Fruit fly (Drosophila melanogaster) whole organism, embryonic: ENCODE results near the gene CG42240.

Experiments used
- Awh ChIP-seq: fragments of 200-800 bp; sonication (Bioruptor generic); IDR thresholded peaks from 2 replicates; pipeline ENCODE4, ENCODE4 v1.3.6; 2022; ENCODE audit warnings: missing biosample characterization, missing genetic modification characterization
- BEAF-32 ChIP-seq: fragments of 200-800 bp; sonication (Bioruptor generic); optimal IDR thresholded peaks from 3 replicates; lab custom pipeline; 2017; ENCODE audit warnings: missing biosample characterization, missing genetic modification characterization, mild to moderate bottlenecking, moderate library complexity, missing genetic modification reagents
- BtbVII ChIP-seq: fragments of 200-800 bp; sonication (Bioruptor generic); optimal IDR thresholded peaks from 3 replicates; lab custom pipeline; 2017; ENCODE audit warnings: missing biosample characterization, mild to moderate bottlenecking, missing genetic modification characterization
- CG1233 ChIP-seq: fragments of 200-800 bp; sonication (Bioruptor generic); optimal IDR thresholded peaks from 4 replicates; lab custom pipeline; 2018; ENCODE audit warnings: missing biosample characterization, mild to moderate bottlenecking, missing genetic modification characterization
- CG12744 ChIP-seq: fragments of 200-800 bp; sonication (Bioruptor generic); optimal IDR thresholded peaks from 2 replicates; lab custom pipeline; 2016; ENCODE audit warnings: missing biosample characterization, missing genetic modification characterization
- CG12769 ChIP-seq: fragments of 200-800 bp; sonication (Bioruptor generic); optimal IDR thresholded peaks from 2 replicates; lab custom pipeline; 2019; ENCODE audit warnings: missing biosample characterization, mild to moderate bottlenecking, missing genetic modification characterization, moderate library complexity
- CG15479 ChIP-seq: fragments of 200-800 bp; sonication (Bioruptor generic); optimal IDR thresholded peaks from 3 replicates; lab custom pipeline; 2019; ENCODE audit warnings: missing biosample characterization, mild to moderate bottlenecking, missing genetic modification characterization, moderate library complexity
- CG17328 ChIP-seq: fragments of 200-800 bp; sonication (Bioruptor generic); IDR thresholded peaks from 2 replicates; pipeline ENCODE4 v1.3.6; 2022; ENCODE audit warnings: missing biosample characterization, missing genetic modification characterization
- CG2199 ChIP-seq: fragments of 200-800 bp; sonication (Bioruptor generic); IDR thresholded peaks from 3 replicates; pipeline ENCODE4 v1.3.6; 2022; ENCODE audit warnings: missing biosample characterization, missing genetic modification characterization
- CG31365 ChIP-seq: fragments of 200-800 bp; sonication (Bioruptor generic); optimal IDR thresholded peaks from 2 replicates; lab custom pipeline; 2018; ENCODE audit warnings: missing biosample characterization, mild to moderate bottlenecking, missing genetic modification characterization
- CG32767 ChIP-seq: fragments of 200-800 bp; sonication (Bioruptor generic); IDR thresholded peaks from 2 replicates; pipeline ENCODE4 v1.3.6; 2022; ENCODE audit warnings: missing biosample characterization, missing genetic modification characterization
- CG4617 ChIP-seq: fragments of 200-800 bp; sonication (Bioruptor generic); optimal IDR thresholded peaks from 3 replicates; lab custom pipeline; 2016; ENCODE audit warnings: missing biosample characterization, missing genetic modification characterization, borderline replicate concordance
- CG6175 ChIP-seq: fragments of 200-800 bp; sonication (Bioruptor generic); IDR thresholded peaks from 3 replicates; pipeline ENCODE4 v1.3.6; 2022; ENCODE audit warnings: missing biosample characterization, missing genetic modification characterization
- CG9437 ChIP-seq: fragments of 200-800 bp; sonication (Bioruptor generic); optimal IDR thresholded peaks from 2 replicates; lab custom pipeline; 2018; ENCODE audit warnings: missing biosample characterization, mild to moderate bottlenecking, missing genetic modification characterization
- CG9876 ChIP-seq: fragments of 200-800 bp; sonication (Bioruptor generic); optimal IDR thresholded peaks from 2 replicates; lab custom pipeline; 2016; ENCODE audit warnings: missing biosample characterization, missing genetic modification characterization
- Dad ChIP-seq: fragments of 200-800 bp; sonication (Bioruptor generic); optimal IDR thresholded peaks from 3 replicates; lab custom pipeline; 2016; ENCODE audit warnings: missing biosample characterization, missing genetic modification characterization
- Dbx ChIP-seq: fragments of 200-800 bp; sonication (Bioruptor generic); IDR thresholded peaks from 3 replicates; pipeline ENCODE4 v1.3.6; 2022; ENCODE audit warnings: missing biosample characterization, missing genetic modification characterization
- Dfd ChIP-seq, 2 experiments: fragments of >200 bp; optimal IDR thresholded peaks; 2 replicates each; lab custom pipeline; 2017; ENCODE audit warnings: missing biosample characterization in 2 of 2, missing genetic modification characterization in 2 of 2
- Dp ChIP-seq: fragments of 200-800 bp; sonication (Bioruptor generic); optimal IDR thresholded peaks from 2 replicates; lab custom pipeline; 2018; ENCODE audit warnings: missing biosample characterization, mild to moderate bottlenecking, missing genetic modification characterization, moderate library complexity
- Dref ChIP-seq: fragments of 200-800 bp; sonication (Bioruptor generic); IDR thresholded peaks from 2 replicates; pipeline ENCODE4 v1.3.6; 2022; ENCODE audit warnings: missing biosample characterization, missing genetic modification characterization
- Ets97D ChIP-seq: fragments of 200-800 bp; sonication (Bioruptor generic); optimal IDR thresholded peaks from 3 replicates; lab custom pipeline; 2016; ENCODE audit warnings: missing biosample characterization, missing genetic modification characterization
- Fer2 ChIP-seq: fragments of 200-800 bp; sonication (Bioruptor generic); optimal IDR thresholded peaks from 2 replicates; lab custom pipeline; 2018; ENCODE audit warnings: missing biosample characterization, mild to moderate bottlenecking, missing genetic modification characterization, moderate library complexity
- Hand ChIP-seq: fragments of 200-800 bp; sonication (Bioruptor generic); optimal IDR thresholded peaks from 2 replicates; lab custom pipeline; 2017; ENCODE audit warnings: mild to moderate bottlenecking, missing biosample characterization, missing genetic modification reagents, missing genetic modification characterization
- HmgZ ChIP-seq: fragments of 200-800 bp; sonication (Bioruptor generic); optimal IDR thresholded peaks from 2 replicates; lab custom pipeline; 2018; ENCODE audit warnings: missing biosample characterization, mild to moderate bottlenecking, missing genetic modification characterization
- Opbp ChIP-seq: fragments of 200-800 bp; sonication (Bioruptor generic); IDR thresholded peaks from 3 replicates; pipeline ENCODE4 v1.3.6; 2022; ENCODE audit warnings: missing biosample characterization, missing genetic modification characterization; ENCODE audit not compliant: partially characterized antibody
- Optix ChIP-seq: fragments of 200-800 bp; sonication (Bioruptor generic); IDR thresholded peaks from 3 replicates; pipeline ENCODE4 v1.3.6; 2022; ENCODE audit warnings: missing biosample characterization, missing genetic modification characterization
- Pdp1 ChIP-seq, 2 experiments: fragments of 200-800 bp; sonication (Bioruptor generic); optimal IDR thresholded peaks; 3 replicates each; lab custom pipeline; 2016; ENCODE audit warnings: missing biosample characterization in 2 of 2, missing genetic modification characterization in 2 of 2, mild to moderate bottlenecking in 1 of 2, moderate library complexity in 1 of 2
- Rx ChIP-seq: fragments of 200-800 bp; sonication (Bioruptor generic); IDR thresholded peaks from 2 replicates; pipeline ENCODE4 v1.3.6; 2022; ENCODE audit warnings: missing biosample characterization, missing genetic modification characterization
- Sin3A ChIP-seq: fragments of >200 bp; optimal IDR thresholded peaks from 2 replicates; lab custom pipeline; 2018
- Sox100B ChIP-seq: fragments of 200-800 bp; sonication (Bioruptor generic); optimal IDR thresholded peaks from 3 replicates; lab custom pipeline; 2018; ENCODE audit warnings: missing biosample characterization, mild to moderate bottlenecking, missing genetic modification characterization
- Stat92E ChIP-seq, 3 experiments: fragments of >200 bp in 2 of 3; fragments of 200-800 bp in 1 of 3; sonication (Bioruptor generic) in 1 of 3; optimal IDR thresholded peaks; 2 replicates each; lab custom pipeline; 2017 to 2019; ENCODE audit warnings: missing biosample characterization in 3 of 3, missing genetic modification characterization in 3 of 3, mild to moderate bottlenecking in 1 of 3, moderate library complexity in 1 of 3
- Trl ChIP-seq, 3 experiments: fragments of >200 bp in 2 of 3; fragments of 200-800 bp in 1 of 3; sonication (Bioruptor generic) in 1 of 3; optimal IDR thresholded peaks; 2 replicates in 1 of 3; 3 replicates in 2 of 3; lab custom pipeline; 2016 to 2017; ENCODE audit warnings: missing biosample characterization in 1 of 3, missing genetic modification characterization in 1 of 3
- az2 ChIP-seq: fragments of 200-800 bp; sonication (Bioruptor generic); optimal IDR thresholded peaks from 3 replicates; lab custom pipeline; 2016; ENCODE audit warnings: missing biosample characterization, missing genetic modification characterization
- crc ChIP-seq: fragments of 200-800 bp; sonication (Bioruptor generic); optimal IDR thresholded peaks from 2 replicates; lab custom pipeline; 2016; ENCODE audit warnings: missing biosample characterization, missing genetic modification characterization
- en ChIP-seq: fragments of 200-800 bp; sonication (Bioruptor generic); optimal IDR thresholded peaks from 2 replicates; lab custom pipeline; 2016; ENCODE audit warnings: missing biosample characterization, missing genetic modification characterization
- gce ChIP-seq: fragments of 200-800 bp; sonication (Bioruptor generic); IDR thresholded peaks from 3 replicates; pipeline ENCODE4 v1.3.6; 2022; ENCODE audit warnings: missing biosample characterization, missing genetic modification characterization
- gsb-n ChIP-seq: fragments of 200-800 bp; sonication (Bioruptor generic); optimal IDR thresholded peaks from 3 replicates; lab custom pipeline; 2018; ENCODE audit warnings: missing biosample characterization, mild to moderate bottlenecking, missing genetic modification characterization
- ind ChIP-seq: fragments of 200-800 bp; sonication (Bioruptor generic); optimal IDR thresholded peaks from 3 replicates; lab custom pipeline; 2016; ENCODE audit warnings: missing biosample characterization, missing genetic modification characterization
- jigr1 ChIP-seq: fragments of 200-800 bp; sonication (Bioruptor generic); IDR thresholded peaks from 3 replicates; pipeline ENCODE4 v1.3.6; 2022; ENCODE audit warnings: missing biosample characterization, missing genetic modification characterization
- kni ChIP-seq: fragments of 200-800 bp; sonication (Bioruptor generic); optimal IDR thresholded peaks from 3 replicates; lab custom pipeline; 2017; ENCODE audit warnings: mild to moderate bottlenecking, missing biosample characterization, missing genetic modification reagents, missing genetic modification characterization
- lilli ChIP-seq: fragments of 200-800 bp; sonication (Bioruptor generic); optimal IDR thresholded peaks from 3 replicates; lab custom pipeline; 2016; ENCODE audit warnings: missing biosample characterization, missing genetic modification characterization
- peb ChIP-seq: fragments of 200-800 bp; sonication (Bioruptor generic); IDR thresholded peaks from 2 replicates; pipeline ENCODE4 v1.3.6; 2022; ENCODE audit warnings: missing biosample characterization, missing genetic modification characterization
- pnt ChIP-seq: fragments of 200-800 bp; sonication (Bioruptor generic); optimal IDR thresholded peaks from 3 replicates; lab custom pipeline; 2016; ENCODE audit warnings: missing biosample characterization, missing genetic modification characterization
- sob ChIP-seq: fragments of 200-800 bp; sonication (Bioruptor generic); IDR thresholded peaks from 2 replicates; pipeline ENCODE4 v1.3.6; 2022; ENCODE audit warnings: missing biosample characterization, missing genetic modification characterization
- stc ChIP-seq: fragments of 200-800 bp; sonication (Bioruptor generic); IDR thresholded peaks from 2 replicates; pipeline ENCODE4 v1.3.6; 2022; ENCODE audit warnings: missing biosample characterization, missing genetic modification characterization
- stwl ChIP-seq: fragments of 200-800 bp; sonication (Bioruptor generic); optimal IDR thresholded peaks from 3 replicates; lab custom pipeline; 2018; ENCODE audit warnings: missing biosample characterization, mild to moderate bottlenecking, missing genetic modification characterization, moderate library complexity
- tio ChIP-seq: fragments of 200-800 bp; sonication (Bioruptor generic); optimal IDR thresholded peaks from 2 replicates; lab custom pipeline; 2017; ENCODE audit warnings: missing biosample characterization, missing genetic modification characterization, inconsistent platforms
- tup ChIP-seq: fragments of 200-800 bp; sonication (Bioruptor generic); optimal IDR thresholded peaks from 2 replicates; lab custom pipeline; 2016; ENCODE audit warnings: missing biosample characterization, mild to moderate bottlenecking, missing genetic modification characterization, moderate library complexity
- wdn ChIP-seq: fragments of 200-800 bp; sonication (Bioruptor generic); IDR thresholded peaks from 2 replicates; pipeline ENCODE4 v1.3.6; 2022; ENCODE audit warnings: missing biosample characterization, missing genetic modification characterization
- z ChIP-seq: fragments of 200-800 bp; sonication (Bioruptor generic); IDR thresholded peaks from 3 replicates; pipeline ENCODE4 v1.3.6; 2022; ENCODE audit warnings: missing biosample characterization, missing genetic modification characterization

The CG42240 gene

dm6 chrX:6295129-6295539 is 35.5 kb upstream of the CG42240 start, which contains the start of the genes CG15891 and CG3815 (continued):
- no peak for TF ChIP-seq Trl (optimal IDR thresholded peaks at IDR 0.05; lab: Kevin White, UChicago)
- peak; percentile 49 for TF ChIP-seq Trl (GFP tag; optimal IDR thresholded peaks at IDR 0.05; lab: Kevin White, UChicago)
- no peak for TF ChIP-seq gsb-n (tag; lab: Kevin White, UChicago)
- TF ChIP-seq Stat92E (GFP tag; optimal IDR thresholded peaks at IDR 0.05; lab: Kevin White, UChicago): no peak
- 0 out of 3 replicates have a peak, but pooled peaks have one; percentile 32 for TF ChIP-seq jigr1
- peak; percentile 84 for TF ChIP-seq HmgZ (tag; lab: Kevin White, UChicago)
- peak; percentile 82 for TF ChIP-seq stwl (tag; lab: Kevin White, UChicago)
- TF ChIP-seq en (GFP tag; lab: Kevin White, UChicago): no peak
- TF ChIP-seq Rx (GFP tag; lab: Robert Waterston, UW): peak; percentile 51; the same call in 1 of the 2 replicates
- TF ChIP-seq Sox100B (GFP tag; lab: Kevin White, UChicago): no peak
- no peak for TF ChIP-seq CG12769 (tag; lab: Kevin White, UChicago)
- no peak for TF ChIP-seq Awh (GFP tag; lab: Robert Waterston, UW)

DNA sequence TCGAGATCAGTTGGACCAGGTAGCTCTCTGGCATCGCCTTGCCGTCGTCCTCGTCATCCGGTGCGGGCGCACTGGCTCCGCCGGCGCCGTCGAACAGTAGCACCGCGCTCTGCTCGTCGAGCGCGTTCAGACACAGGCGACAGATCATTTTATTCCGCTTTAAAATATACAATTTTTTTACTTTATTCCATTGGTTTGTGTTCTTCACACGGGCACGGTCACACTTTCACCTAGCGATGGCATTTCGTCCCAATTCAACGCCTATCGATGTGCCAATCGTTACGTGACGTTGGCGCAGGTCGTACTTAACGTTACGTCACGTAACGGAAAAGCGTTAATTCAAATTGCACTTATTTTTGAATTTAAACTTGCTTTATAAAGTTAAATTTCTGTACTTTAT is 29.6 kb upstream of the CG42240 start, which contains the start of gene CG12219:
TSS of gene CG12219 (minus strand) at position 234 of the 400 bp plus-strand sequence.
- TF ChIP-seq pnt (GFP tag; lab: Kevin White, UChicago) (no peak), wdn (no peak), BtbVII (GFP tag; lab: Kevin White, UChicago) (no peak), CG9876 (GFP tag; lab: Kevin White, UChicago) (no peak), gce (GFP tag; lab: Robert Waterston, UW) (no peak), CG4617 (GFP tag; lab: Kevin White, UChicago) (peak; percentile 84), crc (GFP tag; lab: Kevin White, UChicago) (no peak), Optix (GFP tag; lab: Robert Waterston, UW) (no peak), peb (GFP tag; lab: Robert Waterston, UW) (no peak), Pdp1 (GFP tag; optimal IDR thresholded peaks at IDR 0.05; lab: Kevin White, UChicago) (peak in 1 of 2 experiments; percentile 90), Ets97D (GFP tag; lab: Kevin White, UChicago) (peak; percentile 37), CG1233 (GFP tag; lab: Kevin White, UChicago) (no peak), lilli (GFP tag; lab: Kevin White, UChicago) (no peak), tio (GFP tag; lab: Kevin White, UChicago) (no peak), Opbp (GFP tag; lab: Robert Waterston, UW) (peak; percentile 63; the same call in 2 of the 3 replicates), HmgZ (tag; lab: Kevin White, UChicago) (peak; percentile 20), sob (no peak), Dfd (GFP tag; optimal IDR thresholded peaks at IDR 0.05; lab: Kevin White, UChicago) (no peak), CG31365 (tag; lab: Kevin White, UChicago) (no peak), kni (no peak), CG2199 (no peak), CG15479 (no peak), Fer2 (tag; lab: Kevin White, UChicago) (no peak), ind (no peak), z (GFP tag; lab: Robert Waterston, UW) (no peak), tup (no peak), stc (GFP tag; lab: Robert Waterston, UW) (no peak), CG12744 (GFP tag; lab: Kevin White, UChicago) (no peak), CG9437 (peak; percentile 100), CG17328 (GFP tag; lab: Robert Waterston, UW) (no peak), Dbx (GFP tag; lab: Robert Waterston, UW) (no peak), Dad (GFP tag; lab: Kevin White, UChicago) (no peak), Dref (GFP tag; lab: Robert Waterston, UW) (peak; percentile 68), az2 (GFP tag; lab: Kevin White, UChicago) (no peak), BEAF-32 (peak; percentile 73), CG6175 (GFP tag; lab: Robert Waterston, UW) (no peak), Sin3A (lab: Kevin White, UChicago) (peak; percentile 8), Hand (no peak), Dp (peak; percentile 60), CG32767 (GFP tag; lab: Robert Waterston, UW) (no peak)
